Worm (Caenorhabditis elegans) whole organism, L4/young adult: Measurements from ENCODE around the gene mgrn-1.

ENCODE experiments used
- W03F9.2 ChIP-seq: fragments of 150-350 bp; optimal IDR thresholded peaks from 2 replicates; lab custom pipeline; 2014; ENCODE audit warnings: missing biosample characterization, missing genetic modification characterization
- dao-5 ChIP-seq: sonication (generic microtip); optimal IDR thresholded peaks from 2 replicates; lab custom pipeline; 2016; ENCODE audit warnings: missing genotype, missing genetic modification characterization, moderate library complexity, missing compliant biosample characterization
- him-1 ChIP-seq: sonication (generic microtip); optimal IDR thresholded peaks from 2 replicates; lab custom pipeline; 2016; ENCODE audit warnings: missing genotype, missing genetic modification reagents, missing genetic modification characterization, missing compliant biosample characterization

Gene mgrn-1

DNA sequence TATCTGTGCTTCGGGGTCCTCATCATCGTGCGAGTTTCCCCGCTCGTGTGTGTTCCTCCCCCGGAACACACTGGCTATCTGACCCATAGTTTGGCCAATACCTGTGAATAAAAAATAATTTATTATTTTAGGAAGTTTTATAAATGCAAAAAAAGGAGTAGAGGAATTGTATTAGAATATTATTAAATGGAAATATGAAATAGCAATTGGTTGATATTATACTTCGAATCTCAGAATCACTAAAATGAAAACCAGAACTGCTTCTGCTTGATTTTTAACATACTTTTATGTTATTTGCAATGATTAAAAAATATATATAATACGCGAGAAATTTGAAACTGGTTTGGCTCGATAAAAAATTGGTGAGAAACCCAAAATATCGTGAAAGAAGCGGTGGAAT is at the start of gene mgrn-1:
Gene mgrn-1 (minus strand): TSS at position 101 of the 400 bp plus-strand sequence.
- TF ChIP-seq W03F9.2 (tag; lab: Kevin White, UChicago) (no peak), dao-5 (tag; lab: Kevin White, UChicago) (no peak), him-1 (tag; lab: Kevin White, UChicago) (no peak)

DNA sequence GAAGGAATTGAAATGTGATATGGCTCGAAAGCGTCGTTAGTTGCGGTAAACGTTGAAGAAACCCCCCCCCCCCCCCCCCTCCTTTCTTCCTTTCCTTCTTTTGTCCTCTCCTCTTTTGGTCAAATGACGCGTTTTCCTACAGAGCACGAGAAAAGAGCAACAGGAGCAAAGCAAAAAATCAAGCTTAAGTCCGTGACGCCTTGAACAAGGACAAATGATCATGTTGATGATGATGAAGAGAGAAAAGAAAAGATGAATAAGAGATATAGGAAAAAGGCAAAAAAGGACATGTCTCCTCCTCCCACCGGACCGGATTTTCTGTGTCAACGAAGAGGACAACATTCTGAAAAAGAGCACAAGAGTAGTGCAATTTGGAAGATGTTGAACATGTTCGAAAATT is 48.1 kb upstream of the mgrn-1 start:
- TF ChIP-seq him-1 (tag; lab: Kevin White, UChicago) = no peak
- TF ChIP-seq dao-5 (tag; lab: Kevin White, UChicago) = no peak
- TF ChIP-seq W03F9.2 (tag; lab: Kevin White, UChicago) = no peak

DNA sequence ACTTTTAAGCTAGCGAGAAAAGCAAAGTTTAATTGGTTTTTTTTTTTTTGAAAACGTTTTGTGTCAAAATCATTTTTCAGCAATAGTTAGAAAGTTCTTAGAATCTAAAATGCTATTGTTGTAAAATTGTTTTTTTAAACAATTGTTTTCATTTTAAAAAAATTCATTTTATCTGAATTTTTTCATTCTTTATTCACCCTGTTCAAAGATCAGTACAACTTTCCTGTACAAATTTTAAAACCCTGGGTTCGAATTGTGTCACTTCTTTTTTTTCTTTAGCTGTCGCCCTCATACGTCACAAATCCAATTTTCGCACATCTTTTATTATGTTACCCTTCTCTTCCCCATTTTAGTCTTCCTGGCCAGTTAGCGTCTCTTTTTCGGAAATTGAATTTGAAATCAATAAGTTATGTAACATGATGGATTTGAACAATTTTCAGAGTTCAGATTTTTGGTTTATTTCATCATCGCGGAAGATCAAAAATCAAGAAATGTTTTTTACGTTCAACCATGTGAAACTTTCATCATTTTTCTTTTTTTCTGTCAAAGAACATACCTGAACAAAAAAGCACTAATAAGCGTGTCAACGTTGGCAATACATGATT is 45.3 kb upstream of the mgrn-1 start:
- TF ChIP-seq him-1 (tag; lab: Kevin White, UChicago) (peak; percentile 1), W03F9.2 (tag; lab: Kevin White, UChicago) (no peak)

DNA sequence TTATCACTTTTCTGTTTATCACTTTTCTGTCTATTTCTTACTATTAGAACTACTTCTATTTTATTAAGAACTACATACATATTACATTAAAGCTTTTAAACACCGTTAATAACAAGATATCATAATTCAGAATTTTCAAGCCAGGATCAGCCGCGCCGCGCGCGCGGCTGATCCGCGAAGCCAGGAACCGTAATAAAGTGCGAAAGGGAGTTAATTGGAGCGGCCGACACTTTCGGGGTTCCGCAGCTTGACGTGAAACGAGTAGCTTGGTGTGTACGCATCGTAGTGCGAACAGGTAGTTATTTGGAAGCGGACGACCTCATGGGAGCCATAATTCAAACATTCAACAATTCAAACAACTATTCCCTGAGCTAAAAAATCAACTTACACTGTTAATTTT is 43.6 kb upstream of the mgrn-1 start:
- TF ChIP-seq him-1 (tag; lab: Kevin White, UChicago) = no peak
- no peak for TF ChIP-seq W03F9.2 (tag; lab: Kevin White, UChicago)

DNA sequence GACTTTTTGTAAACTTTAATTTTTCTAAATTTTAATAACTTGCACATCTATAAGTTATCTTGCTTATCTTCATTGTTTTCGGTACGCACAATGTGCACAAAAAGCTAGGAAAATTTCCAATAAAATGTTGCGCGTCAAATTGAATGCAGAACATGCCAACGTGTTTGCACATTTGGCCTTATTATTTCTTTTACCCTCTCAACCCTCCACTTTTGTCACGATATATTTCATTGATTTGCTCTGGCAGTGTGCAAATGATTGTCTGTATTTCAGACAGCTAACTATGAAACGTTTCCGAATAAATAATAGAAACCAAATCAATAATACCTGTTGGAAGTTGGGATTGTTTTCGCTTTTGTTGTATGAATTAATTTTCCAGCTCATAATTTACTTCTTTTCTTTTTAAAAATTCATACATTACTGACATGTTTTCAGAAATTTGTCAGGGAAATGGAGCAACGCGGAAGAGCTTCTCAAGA is 38.2 kb upstream of the mgrn-1 start, which contains the start of gene wdr-5.2:
Gene wdr-5.2 (plus strand): TSS at position 429 of the 479 bp plus-strand sequence.
- TF ChIP-seq him-1 (tag; lab: Kevin White, UChicago) = no peak
- no peak for TF ChIP-seq dao-5 (tag; lab: Kevin White, UChicago)
- TF ChIP-seq W03F9.2 (tag; lab: Kevin White, UChicago) = no peak

DNA sequence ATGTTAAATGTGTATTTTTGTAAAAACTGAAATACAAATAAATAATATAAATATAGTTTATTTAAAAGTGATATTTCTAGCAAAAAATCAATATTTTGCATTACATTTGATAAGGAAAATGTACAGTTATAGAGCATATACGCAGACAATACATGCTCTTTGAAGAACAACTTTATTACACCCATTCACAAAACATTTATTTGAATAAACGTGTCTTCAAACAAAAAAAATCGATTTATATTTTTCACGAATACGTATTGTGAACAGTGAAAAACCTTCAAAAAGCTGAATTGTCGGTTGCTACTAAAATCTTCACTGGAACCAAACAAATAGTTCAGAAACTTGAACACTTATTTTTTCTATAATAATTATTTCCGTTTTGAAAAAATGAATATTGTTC is 36.1 kb upstream of the mgrn-1 start, which contains the start of gene K04G11.3:
Gene K04G11.3 (minus strand): TSS at position 101 of the 400 bp plus-strand sequence.
- TF ChIP-seq him-1 (tag; lab: Kevin White, UChicago) = no peak
- no peak for TF ChIP-seq W03F9.2 (tag; lab: Kevin White, UChicago)
- no peak for TF ChIP-seq dao-5 (tag; lab: Kevin White, UChicago)

DNA sequence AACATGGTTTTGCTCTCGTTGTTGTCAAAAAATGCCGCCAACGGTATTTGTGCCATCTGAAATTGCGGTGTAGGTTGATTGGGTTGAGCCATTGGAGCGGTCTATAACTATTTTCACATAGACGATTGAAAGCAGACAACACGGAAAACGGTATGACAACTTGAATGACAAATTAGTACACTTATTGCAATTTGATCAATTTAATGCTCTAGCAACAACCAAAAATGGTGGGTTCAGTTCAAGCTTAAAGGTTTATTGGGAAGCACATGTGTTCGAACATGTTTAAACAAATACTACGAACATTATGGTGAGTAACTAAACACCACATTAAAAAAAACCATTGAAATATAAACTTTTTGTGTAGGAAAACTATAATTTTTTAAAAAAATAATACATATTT is 28.9 kb upstream of the mgrn-1 start, which contains the start of gene sel-7:
Gene sel-7 (minus strand): TSS at position 101 of the 400 bp plus-strand sequence.
- TF ChIP-seq him-1 (tag; lab: Kevin White, UChicago) (no peak), dao-5 (tag; lab: Kevin White, UChicago) (no peak), W03F9.2 (tag; lab: Kevin White, UChicago) (no peak)

DNA sequence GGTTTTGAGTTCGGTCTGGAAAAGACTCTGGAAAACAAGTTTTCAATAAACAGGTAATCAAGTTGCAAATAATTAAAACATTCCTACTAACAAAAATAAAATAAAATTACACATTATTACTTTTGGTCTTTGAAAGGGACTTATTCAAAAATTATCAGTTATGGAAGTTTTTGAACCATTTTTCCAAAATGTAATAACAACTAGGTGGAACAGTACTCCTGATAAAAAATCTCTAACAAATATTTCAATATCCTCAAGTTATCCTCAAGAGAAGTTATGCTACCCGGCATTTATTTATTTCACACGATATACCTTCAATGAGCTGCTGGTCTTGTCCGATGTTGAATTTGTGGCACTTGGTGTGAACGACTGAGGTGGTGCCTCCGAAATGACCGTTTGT is 28.2 kb upstream of the mgrn-1 start:
- TF ChIP-seq W03F9.2 (tag; lab: Kevin White, UChicago) = no peak
- TF ChIP-seq him-1 (tag; lab: Kevin White, UChicago) = no peak
- no peak for TF ChIP-seq dao-5 (tag; lab: Kevin White, UChicago)

DNA sequence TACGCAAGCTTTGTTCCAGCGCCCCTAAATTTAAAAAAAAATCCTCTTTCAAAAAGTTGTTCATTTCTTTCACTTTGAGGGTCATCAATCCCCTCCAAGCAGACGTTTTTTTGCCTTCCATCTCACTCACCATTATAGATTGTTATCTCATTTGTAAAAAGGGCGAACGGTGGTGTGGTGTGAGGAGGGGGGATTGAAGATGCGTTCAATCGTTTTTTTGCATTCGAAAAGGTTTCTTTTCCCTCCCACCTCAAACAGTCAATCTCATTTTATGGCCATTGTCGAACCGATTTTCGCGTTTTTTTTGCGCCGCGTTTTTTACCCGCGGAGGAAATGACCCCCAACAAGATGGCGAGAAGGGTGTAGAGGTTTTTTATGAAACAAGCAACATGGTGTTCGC is 27.4 kb upstream of the mgrn-1 start:
- TF ChIP-seq W03F9.2 (tag; lab: Kevin White, UChicago) = no peak
- TF ChIP-seq dao-5 (tag; lab: Kevin White, UChicago) = no peak
- no peak for TF ChIP-seq him-1 (tag; lab: Kevin White, UChicago)

DNA sequence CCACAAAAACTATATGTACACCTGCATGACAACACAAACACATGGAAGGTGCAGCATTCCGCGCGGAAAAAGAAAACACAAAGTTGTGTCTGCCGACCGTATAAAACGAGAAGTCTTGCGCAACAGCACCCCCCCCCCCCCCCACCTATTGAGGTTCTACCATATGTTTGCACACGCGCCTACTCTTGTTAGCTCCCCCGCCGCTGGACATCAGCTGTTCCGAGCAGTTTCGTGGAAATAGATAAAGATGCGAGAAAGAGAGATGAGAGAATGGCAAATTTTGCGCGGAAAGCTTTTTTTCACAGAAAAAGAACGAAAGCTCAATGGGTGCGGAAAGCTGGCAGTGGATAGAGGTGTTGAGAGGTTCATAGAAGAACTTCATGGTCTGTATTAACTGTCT is 24.1 kb upstream of the mgrn-1 start:
- no peak for TF ChIP-seq W03F9.2 (tag; lab: Kevin White, UChicago)
- TF ChIP-seq dao-5 (tag; lab: Kevin White, UChicago) = no peak
- TF ChIP-seq him-1 (tag; lab: Kevin White, UChicago) = no peak

DNA sequence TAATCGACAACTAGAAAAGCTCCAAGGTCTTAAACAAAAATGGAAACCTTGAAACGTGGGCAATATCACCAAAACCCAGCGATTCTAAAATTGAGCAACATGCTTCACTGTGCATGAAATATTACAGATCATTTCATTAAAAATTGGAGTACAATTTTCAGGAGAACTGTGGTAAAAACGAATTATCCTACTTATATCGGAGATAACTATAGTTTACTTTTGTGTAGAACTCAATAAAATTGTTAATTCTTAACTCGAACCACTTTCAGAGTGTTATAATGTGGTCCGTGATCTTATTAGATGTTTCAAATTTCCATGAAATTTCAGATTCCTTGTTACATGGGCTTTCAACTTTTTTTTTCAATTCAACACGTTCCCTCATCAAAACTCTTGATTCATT is 23.7 kb upstream of the mgrn-1 start, which contains the start of gene K04G11.1:
Gene K04G11.1 (plus strand): TSS at position 301 of the 400 bp plus-strand sequence.
- TF ChIP-seq W03F9.2 (tag; lab: Kevin White, UChicago) (no peak), him-1 (tag; lab: Kevin White, UChicago) (no peak), dao-5 (tag; lab: Kevin White, UChicago) (no peak)

DNA sequence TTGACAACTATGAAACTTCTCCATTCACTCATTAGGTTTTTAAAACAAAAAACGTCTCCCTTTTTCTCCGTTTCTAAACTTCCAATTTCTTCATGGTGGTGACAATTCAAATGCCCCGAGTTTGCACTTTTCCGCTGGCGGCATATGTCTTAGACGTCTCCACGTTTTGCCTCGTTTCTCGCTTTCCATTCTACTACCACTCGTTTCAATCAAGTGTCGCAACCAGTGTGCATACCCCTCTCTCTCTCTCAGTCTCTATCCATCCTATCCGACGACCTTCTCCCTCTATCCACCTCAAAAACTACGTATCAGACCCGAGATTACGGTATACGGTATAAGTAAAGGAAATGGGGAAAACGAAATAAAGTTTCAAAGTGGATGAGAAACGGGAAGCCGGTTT is 22.7 kb upstream of the mgrn-1 start:
- TF ChIP-seq dao-5 (tag; lab: Kevin White, UChicago) = no peak

DNA sequence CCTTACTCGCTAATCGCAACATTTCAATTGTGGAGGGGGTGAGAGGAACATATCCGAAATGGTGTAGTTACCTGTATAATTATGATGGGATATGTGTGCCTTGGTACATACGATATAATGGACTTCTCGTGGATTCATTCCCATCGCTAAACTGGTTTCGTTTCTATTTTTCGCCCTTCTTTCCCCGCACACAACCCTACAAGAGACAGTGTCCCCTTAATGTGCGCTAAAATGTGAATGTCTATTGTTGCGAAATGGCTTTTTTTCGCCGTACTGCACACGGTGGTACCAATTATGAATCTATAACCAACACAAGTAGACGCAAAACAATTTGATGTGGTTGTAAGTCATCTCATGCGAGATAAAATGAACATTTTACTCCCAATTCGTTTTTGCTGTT is 17.9 kb upstream of the mgrn-1 start:
- TF ChIP-seq dao-5 (tag; lab: Kevin White, UChicago) (no peak), W03F9.2 (tag; lab: Kevin White, UChicago) (no peak), him-1 (tag; lab: Kevin White, UChicago) (no peak)

DNA sequence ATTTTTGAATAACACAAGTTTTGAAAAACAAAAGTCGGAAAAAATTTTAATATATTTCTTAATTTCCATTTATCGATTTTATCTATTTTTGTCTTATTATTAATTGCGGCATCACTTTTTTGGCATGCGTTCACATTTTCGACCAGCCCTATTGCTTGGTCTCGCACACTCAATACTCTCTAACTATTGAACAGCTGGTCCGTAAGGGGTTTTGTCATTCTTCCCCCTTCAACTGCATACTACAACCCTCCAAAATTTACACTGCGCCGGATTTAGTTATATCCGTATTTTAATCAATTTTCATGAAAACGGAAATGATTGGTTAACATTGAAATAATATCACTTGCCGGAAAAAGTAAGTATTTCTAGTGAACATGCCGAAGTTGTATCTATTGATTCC is 15.9 kb upstream of the mgrn-1 start, which contains the start of gene C11H1.7:
Gene C11H1.7 (plus strand): TSS at position 12 of the 400 bp plus-strand sequence.
- TF ChIP-seq W03F9.2 (tag; lab: Kevin White, UChicago) (no peak), dao-5 (tag; lab: Kevin White, UChicago) (no peak), him-1 (tag; lab: Kevin White, UChicago) (no peak)
